Worm (Caenorhabditis elegans) whole organism, L1 larva: ENCODE data around the gene srw-144.

Source experiments
- C34B4.2 ChIP-seq: sonication (generic microtip); optimal IDR thresholded peaks from 2 replicates; lab custom pipeline; 2017; ENCODE audit warnings: mild to moderate bottlenecking, missing genetic modification characterization, missing compliant biosample characterization
- alr-1 ChIP-seq: fragments of 200-800 bp; sonication (Bioruptor generic); optimal IDR thresholded peaks from 2 replicates; lab custom pipeline; 2018; ENCODE audit warnings: borderline replicate concordance, mild to moderate bottlenecking, missing genetic modification characterization, missing compliant biosample characterization
- ama-1 ChIP-seq: fragments of 150-350 bp; optimal IDR thresholded peaks from 2 replicates; lab custom pipeline; 2014
- ces-1 ChIP-seq: fragments of 150-350 bp; optimal IDR thresholded peaks from 2 replicates; lab custom pipeline; 2014; ENCODE audit warnings: missing biosample characterization, missing genetic modification reagents, missing genetic modification characterization
- lsy-2 ChIP-seq, 2 experiments: fragments of 150-350 bp; optimal IDR thresholded peaks; 2 replicates each; lab custom pipeline; 2014; ENCODE audit warnings: missing biosample characterization in 2 of 2, missing genetic modification characterization in 2 of 2
- mep-1 ChIP-seq: fragments of 150-350 bp; optimal IDR thresholded peaks from 2 replicates; lab custom pipeline; 2014; ENCODE audit warnings: missing biosample characterization, missing genetic modification characterization
- nhr-20 ChIP-seq: sonication (generic microtip); optimal IDR thresholded peaks from 2 replicates; lab custom pipeline; 2016; ENCODE audit warnings: mild to moderate bottlenecking, missing genetic modification characterization, missing compliant biosample characterization
- pqm-1 ChIP-seq: sonication (generic microtip); optimal IDR thresholded peaks from 3 replicates; lab custom pipeline; 2017; ENCODE audit warnings: missing biosample characterization, missing genetic modification characterization
- unc-130 ChIP-seq: fragments of 150-350 bp; optimal IDR thresholded peaks from 2 replicates; lab custom pipeline; 2017; ENCODE audit warnings: missing biosample characterization, missing genetic modification characterization, inconsistent platforms
- unc-62 ChIP-seq: fragments of 150-350 bp; optimal IDR thresholded peaks from 2 replicates; lab custom pipeline; 2014; ENCODE audit warnings: missing biosample characterization, missing genetic modification reagents, missing genetic modification characterization
- unc-98 ChIP-seq: fragments of 200-800 bp; sonication (Bioruptor generic); IDR thresholded peaks from 2 replicates; pipeline ENCODE4 v1.3.6; 2022; ENCODE audit warnings: missing genetic modification characterization, missing compliant biosample characterization

DNA sequence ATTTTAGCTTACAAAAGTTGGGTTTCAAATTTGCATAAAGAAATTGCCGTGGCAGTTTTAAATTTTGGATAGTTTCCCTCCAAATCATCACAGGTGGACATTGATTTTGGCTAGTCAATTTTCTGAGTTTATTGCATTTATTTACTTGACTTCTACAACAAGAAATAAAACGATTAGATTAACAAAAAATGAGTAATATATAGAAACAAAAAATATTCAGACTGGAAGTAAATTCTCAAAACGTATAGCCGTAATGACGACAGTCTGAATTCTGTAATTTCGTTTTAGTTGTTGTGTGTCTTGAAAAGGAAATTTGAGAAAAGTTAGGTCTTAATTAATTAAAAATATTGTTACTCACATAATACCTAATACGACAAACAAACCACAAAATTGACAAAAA, 22.3 kb downstream of the srw-144 start, which contains the start of gene srw-141:
- TF ChIP-seq lsy-2 (tag; optimal IDR thresholded peaks at IDR 0.05; lab: Kevin White, UChicago), result no peak
- no peak for TF ChIP-seq unc-98
- no peak for TF ChIP-seq unc-62 (GFP tag; lab: Kevin White, UChicago)
- TF ChIP-seq alr-1 (tag; lab: Kevin White, UChicago), result no peak
- no peak for TF ChIP-seq unc-130 (tag; lab: Kevin White, UChicago)
- TF ChIP-seq mep-1 (tag; lab: Kevin White, UChicago), result no peak
- no peak for TF ChIP-seq ces-1 (GFP tag; lab: Kevin White, UChicago)
- no peak for TF ChIP-seq pqm-1 (tag; lab: Kevin White, UChicago)
- TF ChIP-seq nhr-20 (tag; lab: Kevin White, UChicago), result no peak
- TF ChIP-seq ama-1 (lab: Kevin White, UChicago), result no peak
- TF ChIP-seq C34B4.2 (tag; lab: Kevin White, UChicago), result no peak
